Worm (Caenorhabditis elegans) whole organism, young adult: ENCODE results near the gene algn-12.

ENCODE experiments used
- lin-35 ChIP-seq, 3 experiments: fragments of 150-350 bp in 2 of 3; sonication (generic microtip) in 1 of 3; optimal IDR thresholded peaks; 2 replicates each; lab custom pipeline; 2014 to 2018; ENCODE audit warnings: missing biosample characterization in 3 of 3, missing genetic modification characterization in 3 of 3, missing genetic modification reagents in 3 of 3
- snpc-1.1 ChIP-seq: sonication (generic microtip); optimal IDR thresholded peaks from 2 replicates; lab custom pipeline; 2017; ENCODE audit warnings: missing genetic modification characterization, mild to moderate bottlenecking, missing compliant biosample characterization, antibody characterized with exemption, moderate library complexity, missing genotype, missing genetic modification reagents; ENCODE audit not compliant: insufficient read depth

ce11 chrV:8018919-8019318, 16.0 kb upstream of the algn-12 start:
- TF ChIP-seq lin-35 (GFP tag; optimal IDR thresholded peaks at IDR 0.05; lab: Kevin White, UChicago) (no peak), snpc-1.1 (no peak)
